Fruit fly (Drosophila melanogaster): Measurements from ENCODE around the gene CG3558.
A peak's percentile ranks its signal among the peaks of the same experiment; 100 is the strongest.

CG3558 gene

dm6 chr2L:2987681-2988381 lies 4.8 kb upstream of the CG3558 start, which contains the start of the genes Chd1 and Bem46 (continued):
- peak; percentile 72 for TF ChIP-seq CG30431 (GFP tag; optimal IDR thresholded peaks at IDR 0.05)
- peak; percentile 74 for TF ChIP-seq Dip3 (GFP tag; optimal IDR thresholded peaks at IDR 0.05)
- no peak for TF ChIP-seq CG5180 (GFP tag; optimal IDR thresholded peaks at IDR 0.05)
- peak; percentile 95 for TF ChIP-seq row (GFP tag; IDR thresholded peaks at IDR 0.05)
- peak; percentile 83 for TF ChIP-seq CG11456 (GFP tag; IDR thresholded peaks at IDR 0.05)
- TF ChIP-seq HLH4C (GFP tag; IDR thresholded peaks at IDR 0.05; ENCODE audit: partially characterized antibody) = no peak
- peak; percentile 84 for TF ChIP-seq CG6689 (GFP tag; IDR thresholded peaks at IDR 0.05)
- peak; percentile 61; the same call in 2 of the 3 replicates for TF ChIP-seq croc (GFP tag; conservative IDR thresholded peaks at IDR 0.05)
- no peak for TF ChIP-seq Lhr (GFP tag; optimal IDR thresholded peaks at IDR 0.05)
- TF ChIP-seq CG2712 (tag; optimal IDR thresholded peaks at IDR 0.05) = peak; percentile 92
- TF ChIP-seq CG14860 (GFP tag; IDR thresholded peaks at IDR 0.05; ENCODE audit: partially characterized antibody) = no peak
- peak; percentile 90 for TF ChIP-seq CG10543 (GFP tag; optimal IDR thresholded peaks at IDR 0.05)
- no peak for TF ChIP-seq Asciz (GFP tag; optimal IDR thresholded peaks at IDR 0.05)
- peak; percentile 83 for TF ChIP-seq CG9437 (GFP tag; optimal IDR thresholded peaks at IDR 0.05)
- TF ChIP-seq Oaz (GFP tag; IDR thresholded peaks at IDR 0.05) = peak; percentile 67
- TF ChIP-seq Mrtf (GFP tag; IDR thresholded peaks at IDR 0.05) = peak; percentile 79; the same call in 2 of the 3 replicates
- TF ChIP-seq az2 (GFP tag; optimal IDR thresholded peaks at IDR 0.05) = peak; percentile 88
- peak; percentile 44; the same call in 1 of the 2 replicates for TF ChIP-seq Poxn (GFP tag; IDR thresholded peaks at IDR 0.05)
- TF ChIP-seq CG18764 (GFP tag; optimal IDR thresholded peaks at IDR 0.05) = peak; percentile 75
- peak; percentile 80 for TF ChIP-seq unpg (GFP tag; optimal IDR thresholded peaks at IDR 0.05)
- TF ChIP-seq CG2875 (GFP tag; optimal IDR thresholded peaks at IDR 0.05) = peak; percentile 77
- peak; percentile 90 for TF ChIP-seq YL-1 (GFP tag; optimal IDR thresholded peaks at IDR 0.05)
- TF ChIP-seq Aef1 (GFP tag; IDR thresholded peaks at IDR 0.05) = peak; percentile 90
- TF ChIP-seq CG8388 (GFP tag; optimal IDR thresholded peaks at IDR 0.05) = peak; percentile 91
- no peak for TF ChIP-seq sens-2 (GFP tag; IDR thresholded peaks at IDR 0.05)
- peak; percentile 61 for TF ChIP-seq psq (GFP tag; optimal IDR thresholded peaks at IDR 0.05)
- no peak; the same call in 2 of the 3 replicates for TF ChIP-seq CG34224 (GFP tag; IDR thresholded peaks at IDR 0.05; ENCODE audit: partially characterized antibody)
- TF ChIP-seq Dad (GFP tag; optimal IDR thresholded peaks at IDR 0.05) = peak; percentile 48
- peak; percentile 51 for TF ChIP-seq Bdp1 (GFP tag; optimal IDR thresholded peaks at IDR 0.05)
- TF ChIP-seq Meics (GFP tag; optimal IDR thresholded peaks at IDR 0.05) = peak; percentile 88
- TF ChIP-seq aop (GFP tag; IDR thresholded peaks at IDR 0.05) = peak; percentile 53; the same call in 1 of the 2 replicates
- no peak for TF ChIP-seq fd102C (GFP tag; optimal IDR thresholded peaks at IDR 0.05)
- TF ChIP-seq usp (GFP tag; optimal IDR thresholded peaks at IDR 0.05) = no peak
- peak; percentile 50 for TF ChIP-seq CG6683 (GFP tag; optimal IDR thresholded peaks at IDR 0.05)
- peak; percentile 86 for TF ChIP-seq CG4730 (GFP tag; IDR thresholded peaks at IDR 0.05)
- TF ChIP-seq CG11695 (GFP tag; IDR thresholded peaks at IDR 0.05) = peak; percentile 76
- no peak for TF ChIP-seq hb (GFP tag; IDR thresholded peaks at IDR 0.05; ENCODE audit: partially characterized antibody)
- TF ChIP-seq CG3163 (GFP tag; optimal IDR thresholded peaks at IDR 0.05) = peak; percentile 56
- no peak for TF ChIP-seq CG15073 (GFP tag; optimal IDR thresholded peaks at IDR 0.05)
- peak; percentile 72 for TF ChIP-seq Fer1 (GFP tag; optimal IDR thresholded peaks at IDR 0.05)
- peak; percentile 15 for TF ChIP-seq mirr (GFP tag; optimal IDR thresholded peaks at IDR 0.05)
- TF ChIP-seq CG16779 (GFP tag; IDR thresholded peaks at IDR 0.05) = 0 out of 2 replicates have a peak, but pooled peaks have one; percentile 6
- peak; percentile 40 for TF ChIP-seq CG8359 (GFP tag; optimal IDR thresholded peaks at IDR 0.05; ENCODE audit: borderline replicate concordance)
- TF ChIP-seq Mes4 (GFP tag; optimal IDR thresholded peaks at IDR 0.05) = no peak
- 0 out of 2 replicates have a peak, but pooled peaks have one; percentile 47 for TF ChIP-seq peb (GFP tag; IDR thresholded peaks at IDR 0.05)
- peak; percentile 54 for TF ChIP-seq Sry-δ (GFP tag; optimal IDR thresholded peaks at IDR 0.05)
- peak; percentile 89 for TF ChIP-seq Dbx (GFP tag; IDR thresholded peaks at IDR 0.05)
- peak; percentile 14 for TF ChIP-seq CG12071 (GFP tag; optimal IDR thresholded peaks at IDR 0.05)
- TF ChIP-seq nerfin-2 (GFP tag; IDR thresholded peaks at IDR 0.05; ENCODE audit: partially characterized antibody) = no peak
